Worm (Caenorhabditis elegans) whole organism, L1 larva: ENCODE results near the gene T21C9.11.

Experiments
- alr-1 ChIP-seq: fragments of 200-800 bp; sonication (Bioruptor generic); optimal IDR thresholded peaks from 2 replicates; lab custom pipeline; 2018; ENCODE audit warnings: borderline replicate concordance, mild to moderate bottlenecking, missing genetic modification characterization, missing compliant biosample characterization
- efl-1 ChIP-seq, 4 experiments: fragments of 150-350 bp; optimal IDR thresholded peaks in 3 of 4; peaks in 1 of 4; 1 replicate in 1 of 4; 2 replicates in 3 of 4; lab custom pipeline; 2014; ENCODE audit warnings: missing biosample characterization in 2 of 4, missing genetic modification characterization in 2 of 4, missing genetic modification reagents in 2 of 4
- efl-3 ChIP-seq: fragments of 200-800 bp; sonication (Bioruptor generic); optimal IDR thresholded peaks from 2 replicates; lab custom pipeline; 2018; ENCODE audit warnings: mild to moderate bottlenecking, missing genetic modification characterization, missing compliant biosample characterization
- egl-13 ChIP-seq: sonication (generic microtip); optimal IDR thresholded peaks from 2 replicates; lab custom pipeline; 2016; ENCODE audit warnings: missing genotype, missing genetic modification reagents, missing genetic modification characterization, missing compliant biosample characterization
- elt-2 ChIP-seq: sonication (generic microtip); optimal IDR thresholded peaks from 2 replicates; lab custom pipeline; 2016; ENCODE audit warnings: missing genetic modification characterization, mild to moderate bottlenecking, inconsistent platforms, missing compliant biosample characterization, missing genetic modification reagents
- ets-5 ChIP-seq: fragments of 200-800 bp; sonication (Bioruptor generic); IDR thresholded peaks from 2 replicates; pipeline ENCODE4 v1.3.6; 2022; ENCODE audit warnings: missing genetic modification characterization, missing compliant biosample characterization
- fkh-4 ChIP-seq: sonication (generic microtip); optimal IDR thresholded peaks from 2 replicates; lab custom pipeline; 2016; ENCODE audit warnings: missing compliant biosample characterization, missing genetic modification characterization, borderline replicate concordance
- grh-1 ChIP-seq: fragments of 200-800 bp; sonication (Bioruptor generic); IDR thresholded peaks from 2 replicates; pipeline ENCODE4 v1.3.6; 2022; ENCODE audit warnings: missing genetic modification reagents, missing genetic modification characterization, missing compliant biosample characterization
- hlh-17 ChIP-seq: fragments of 200-800 bp; sonication (Bioruptor generic); optimal IDR thresholded peaks from 2 replicates; lab custom pipeline; 2018; ENCODE audit warnings: missing genetic modification characterization, mild to moderate bottlenecking, missing compliant biosample characterization, moderate library complexity, borderline replicate concordance
- jun-1 ChIP-seq: fragments of 150-350 bp; optimal IDR thresholded peaks from 2 replicates; lab custom pipeline; 2014; ENCODE audit warnings: missing biosample characterization, missing genetic modification reagents, missing genetic modification characterization
- nhr-19 ChIP-seq: fragments of 200-800 bp; sonication (Bioruptor generic); conservative IDR thresholded peaks from 2 replicates; pipeline ENCODE4 v1.3.6; 2022; ENCODE audit warnings: missing genetic modification characterization, missing compliant biosample characterization
- nhr-20 ChIP-seq: sonication (generic microtip); optimal IDR thresholded peaks from 2 replicates; lab custom pipeline; 2016; ENCODE audit warnings: mild to moderate bottlenecking, missing genetic modification characterization, missing compliant biosample characterization
- nhr-71 ChIP-seq: sonication (generic microtip); optimal IDR thresholded peaks from 2 replicates; lab custom pipeline; 2016; ENCODE audit warnings: mild to moderate bottlenecking, missing genetic modification characterization, moderate library complexity, missing compliant biosample characterization
- nhr-76 ChIP-seq: sonication (generic microtip); optimal IDR thresholded peaks from 2 replicates; lab custom pipeline; 2017; ENCODE audit warnings: missing biosample characterization, missing genetic modification characterization
- nhr-77 ChIP-seq: fragments of 150-350 bp; optimal IDR thresholded peaks from 2 replicates; lab custom pipeline; 2014; ENCODE audit warnings: missing biosample characterization, missing genetic modification characterization
- nhr-85 ChIP-seq: sonication (generic microtip); peaks from one replicate; lab custom pipeline; 2016; ENCODE audit warnings: missing genetic modification characterization, inconsistent platforms, missing compliant biosample characterization
- nhr-90 ChIP-seq: sonication (generic microtip); optimal IDR thresholded peaks from 2 replicates; lab custom pipeline; 2016; ENCODE audit warnings: mild to moderate bottlenecking, missing genetic modification characterization, missing compliant biosample characterization; ENCODE audit not compliant: poor library complexity
- pag-3 ChIP-seq: sonication (generic microtip); optimal IDR thresholded peaks from 2 replicates; lab custom pipeline; 2017; ENCODE audit warnings: missing genetic modification characterization, mild to moderate bottlenecking, missing compliant biosample characterization, antibody characterized with exemption, borderline replicate concordance; ENCODE audit not compliant: insufficient read depth
- pax-3 ChIP-seq: fragments of 200-800 bp; sonication (Bioruptor generic); optimal IDR thresholded peaks from 2 replicates; lab custom pipeline; 2018; ENCODE audit warnings: mild to moderate bottlenecking, missing genetic modification characterization, moderate library complexity, missing compliant biosample characterization
- tbx-2 ChIP-seq: sonication (generic microtip); optimal IDR thresholded peaks from 2 replicates; lab custom pipeline; 2016; ENCODE audit warnings: missing genetic modification characterization, missing compliant biosample characterization
- unc-62 ChIP-seq: fragments of 150-350 bp; optimal IDR thresholded peaks from 2 replicates; lab custom pipeline; 2014; ENCODE audit warnings: missing biosample characterization, missing genetic modification reagents, missing genetic modification characterization
- vab-15 ChIP-seq: sonication (generic microtip); optimal IDR thresholded peaks from 2 replicates; lab custom pipeline; 2017; ENCODE audit warnings: missing genotype, mild to moderate bottlenecking, missing genetic modification characterization, missing compliant biosample characterization
- ztf-11 ChIP-seq, 2 experiments: sonication (generic microtip); optimal IDR thresholded peaks; 2 replicates each; lab custom pipeline; 2016 to 2017; ENCODE audit warnings: missing genetic modification characterization in 2 of 2, missing biosample characterization in 1 of 2, missing compliant biosample characterization in 1 of 2

The T21C9.11 gene

DNA sequence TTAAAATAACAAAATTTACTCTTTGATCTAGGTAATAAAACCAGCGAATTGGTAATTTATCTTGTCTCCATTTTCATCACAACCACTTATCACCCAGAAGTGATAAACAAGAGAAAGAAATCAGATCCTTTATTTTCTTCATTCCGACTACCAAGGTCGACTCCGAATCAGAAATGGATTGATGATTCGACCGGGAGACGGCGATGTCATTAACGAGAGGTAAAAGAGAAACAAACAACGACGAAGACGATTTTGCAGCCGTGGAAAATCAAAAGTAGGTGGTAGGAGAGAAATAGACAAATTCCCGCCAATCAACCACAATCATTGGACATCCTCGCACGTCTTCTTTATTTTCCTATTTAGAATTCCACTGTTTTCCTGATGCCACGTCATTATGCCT lies 37.6 kb downstream of the T21C9.11 start (continued):
- TF ChIP-seq nhr-76 (tag; lab: Kevin White, UChicago) (no peak), vab-15 (tag; lab: Kevin White, UChicago) (peak; percentile 71), ztf-11 (tag; optimal IDR thresholded peaks at IDR 0.05; lab: Kevin White, UChicago) (no peak), nhr-19 (GFP tag; lab: Robert Waterston, UW) (peak; percentile 7; the same call in 1 of the 2 replicates)
- TF ChIP-seq, all 84 proteins: peak for 12

ce11 chrV:10556362-10556761 lies 38.3 kb downstream of the T21C9.11 start:
- no peak for TF ChIP-seq jun-1 (tag; lab: Kevin White, UChicago)
- TF ChIP-seq nhr-85 (tag; lab: Kevin White, UChicago), result peak; percentile 72
- peak; percentile 42; the same call in 1 of the 2 replicates for TF ChIP-seq grh-1 (GFP tag; lab: Robert Waterston, UW)

DNA sequence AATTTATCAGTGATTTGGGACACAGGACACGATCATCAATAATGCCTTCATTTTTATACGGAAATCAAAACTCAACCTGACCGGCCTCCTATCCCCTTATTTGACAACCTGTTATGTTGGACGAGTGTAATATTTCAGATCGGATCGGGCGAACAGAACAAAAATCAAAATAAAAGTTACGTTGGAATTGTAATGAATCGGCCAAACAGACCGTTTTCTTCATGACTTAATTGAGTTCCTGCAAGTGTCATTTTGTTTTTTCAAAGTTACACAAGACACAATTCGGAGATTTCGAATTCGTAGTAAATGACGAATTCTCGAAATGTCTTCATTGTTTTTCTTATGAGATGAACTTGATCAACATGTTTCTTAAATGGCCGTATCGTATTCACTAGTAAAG lies 39.5 kb downstream of the T21C9.11 start, which contains the start of gene F32G8.3:
F32G8.3 (minus strand) TSS at position 101 of the 400 bp plus-strand sequence.
- TF ChIP-seq egl-13, result no peak
- TF ChIP-seq nhr-90 (tag; lab: Kevin White, UChicago), result no peak
- TF ChIP-seq pag-3 (tag; lab: Kevin White, UChicago), result no peak
- no peak for TF ChIP-seq hlh-17
- no peak for TF ChIP-seq efl-3

DNA sequence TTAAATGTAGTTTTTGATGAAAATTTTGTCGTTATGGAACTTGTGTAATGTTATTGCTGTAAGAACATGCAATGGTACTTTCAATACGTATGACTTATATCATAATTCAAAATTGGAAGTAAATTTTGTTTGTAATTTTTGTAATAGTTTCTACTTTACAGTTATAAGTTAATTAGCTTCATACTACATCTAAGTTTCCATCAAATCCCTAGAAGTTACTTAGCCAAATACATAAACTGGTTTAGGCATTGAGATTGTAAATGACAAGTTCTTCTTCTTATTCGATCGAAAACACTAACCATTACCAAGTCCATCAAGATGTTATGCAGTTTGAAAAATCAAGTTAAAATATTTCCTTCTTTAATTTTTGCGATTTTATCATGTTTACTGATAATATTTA lies 45.0 kb downstream of the T21C9.11 start, which contains the start of gene F32G8.2:
F32G8.2 (plus strand) TSS at position 301 of the 400 bp plus-strand sequence.
- no peak for TF ChIP-seq tbx-2 (tag; lab: Kevin White, UChicago)
- TF ChIP-seq pax-3, result no peak
- no peak for TF ChIP-seq ets-5 (GFP tag; lab: Robert Waterston, UW)
- no peak for TF ChIP-seq unc-62 (GFP tag; lab: Kevin White, UChicago)
- no peak for TF ChIP-seq ztf-11 (tag; optimal IDR thresholded peaks at IDR 0.05; lab: Kevin White, UChicago)
- TF ChIP-seq fkh-4 (tag; lab: Kevin White, UChicago), result no peak

DNA sequence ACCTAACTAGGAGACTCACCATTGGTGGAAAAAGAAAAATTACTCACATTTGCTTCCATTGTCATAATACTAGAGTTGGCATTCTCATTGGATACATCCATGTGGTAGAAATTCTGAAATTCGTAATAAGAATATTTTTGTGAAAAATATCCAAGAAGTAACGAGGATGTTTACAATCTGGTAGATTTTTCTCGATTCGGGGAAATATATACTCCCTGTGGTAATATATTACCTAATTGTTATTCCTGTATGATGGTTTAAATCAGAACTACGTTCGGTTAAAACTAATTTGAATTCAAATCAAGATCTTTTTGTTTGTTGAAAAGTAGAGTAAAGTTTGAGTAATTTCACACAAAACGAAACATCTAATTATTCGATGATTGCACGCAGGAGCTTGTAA lies 45.7 kb downstream of the T21C9.11 start, which contains the start of gene srd-34:
srd-34 (minus strand) TSS at position 101 of the 400 bp plus-strand sequence.
- no peak for TF ChIP-seq nhr-90 (tag; lab: Kevin White, UChicago)
- TF ChIP-seq vab-15 (tag; lab: Kevin White, UChicago), result no peak

DNA sequence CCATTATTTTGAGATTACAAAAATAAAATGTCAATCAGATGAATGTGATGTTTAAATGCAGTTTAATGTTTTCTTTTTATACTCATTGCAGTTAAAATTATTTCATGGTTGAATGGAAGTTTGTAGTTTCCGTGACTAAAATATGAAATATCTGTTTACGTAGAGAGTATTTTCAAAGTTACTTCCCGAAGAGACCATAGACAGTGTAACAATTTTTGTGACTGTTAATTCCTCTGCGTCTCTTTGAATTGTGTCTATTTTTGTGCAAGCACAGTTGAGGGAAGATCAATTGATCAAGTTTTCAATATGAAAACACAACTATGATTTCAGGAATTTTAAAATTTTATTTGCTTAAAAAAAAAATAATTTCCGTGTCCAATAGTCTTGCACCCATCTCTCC lies 48.0 kb downstream of the T21C9.11 start, which contains the start of gene F25D1.5:
F25D1.5 (minus strand) TSS at position 35 of the 400 bp plus-strand sequence.
- peak; percentile 80 for TF ChIP-seq nhr-77 (tag; lab: Kevin White, UChicago)
- no peak for TF ChIP-seq efl-3
- TF ChIP-seq nhr-71, result no peak
- peak; percentile 1 for TF ChIP-seq elt-2 (tag; lab: Kevin White, UChicago)
- peak; percentile 6 for TF ChIP-seq nhr-90 (tag; lab: Kevin White, UChicago)
- peak; percentile 79 for TF ChIP-seq nhr-85 (tag; lab: Kevin White, UChicago)
- TF ChIP-seq efl-1 (optimal IDR thresholded peaks at IDR 0.05; lab: Kevin White, UChicago), result peak in 1 of 2 experiments; percentile 6
- no peak for TF ChIP-seq efl-1 (GFP tag; optimal IDR thresholded peaks at IDR 0.05 in 1 of 2; lab: Kevin White, UChicago)
- TF ChIP-seq nhr-20, result peak; percentile 36
- TF ChIP-seq alr-1, result no peak
- no peak for TF ChIP-seq pax-3
